Worm (Caenorhabditis elegans) whole organism, young adult: Measurements from ENCODE around the gene ZC443.7.

ENCODE experiments used
- egl-44 ChIP-seq: fragments of 200-800 bp; sonication (Bioruptor generic); IDR thresholded peaks from 2 replicates; pipeline ENCODE4 v1.3.6; 2022; ENCODE audit warnings: missing genetic modification reagents, missing genetic modification characterization, missing compliant biosample characterization
- hlh-12 ChIP-seq: sonication (generic microtip); optimal IDR thresholded peaks from 2 replicates; lab custom pipeline; 2016; ENCODE audit warnings: missing genetic modification characterization, missing compliant biosample characterization

DNA sequence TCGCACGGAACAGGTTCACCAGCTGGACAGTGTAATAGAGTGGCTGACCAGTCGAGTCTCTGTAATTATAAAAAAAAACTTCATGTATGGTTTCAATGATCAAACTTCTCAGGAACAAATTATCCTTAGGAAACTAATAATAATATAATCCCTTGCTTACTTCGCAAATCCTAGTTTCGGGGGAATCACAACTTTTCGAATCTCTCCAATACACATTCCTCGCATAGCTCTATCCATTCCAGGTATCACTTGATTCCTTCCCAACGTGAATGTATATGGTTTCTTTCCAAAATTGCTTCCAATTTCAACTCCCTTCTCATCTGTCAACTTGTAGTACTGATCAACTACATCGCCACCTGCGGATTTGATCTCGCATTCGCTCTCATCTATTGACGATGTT, 19.9 kb upstream of the ZC443.7 start:
- TF ChIP-seq hlh-12 (tag; lab: Kevin White, UChicago) (no peak), egl-44 (GFP tag; lab: Robert Waterston, UW) (no peak)
